Worm (Caenorhabditis elegans) whole organism, L4/young adult: Measurements from ENCODE around the gene frpr-19.

Source experiments
- W03F9.2 ChIP-seq: fragments of 150-350 bp; optimal IDR thresholded peaks from 2 replicates; lab custom pipeline; 2014; ENCODE audit warnings: missing biosample characterization, missing genetic modification characterization
- dao-5 ChIP-seq: sonication (generic microtip); optimal IDR thresholded peaks from 2 replicates; lab custom pipeline; 2016; ENCODE audit warnings: missing genotype, missing genetic modification characterization, moderate library complexity, missing compliant biosample characterization
- him-1 ChIP-seq: sonication (generic microtip); optimal IDR thresholded peaks from 2 replicates; lab custom pipeline; 2016; ENCODE audit warnings: missing genotype, missing genetic modification reagents, missing genetic modification characterization, missing compliant biosample characterization

The frpr-19 gene

DNA sequence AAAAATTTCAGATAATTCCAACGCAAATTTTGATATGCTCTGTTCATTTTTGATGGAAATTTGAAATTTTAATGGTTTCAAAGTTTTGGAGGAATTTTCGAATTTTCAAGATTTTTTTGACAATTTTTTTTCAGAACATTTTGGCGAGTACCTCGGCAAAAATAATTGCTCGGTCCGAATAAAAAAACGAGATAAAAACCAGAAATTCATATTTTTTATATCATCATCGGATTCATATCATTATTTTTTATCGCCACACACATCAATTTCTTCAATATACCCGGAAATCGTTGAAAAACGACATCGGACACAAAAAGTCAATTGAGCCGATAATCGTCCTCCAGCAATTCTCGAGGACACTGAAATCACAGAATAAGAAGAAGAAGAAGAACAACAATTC, 10.3 kb upstream of the frpr-19 start:
- no peak for TF ChIP-seq dao-5
- no peak for TF ChIP-seq W03F9.2 (tag; lab: Kevin White, UChicago)
- no peak for TF ChIP-seq him-1 (tag; lab: Kevin White, UChicago)

DNA sequence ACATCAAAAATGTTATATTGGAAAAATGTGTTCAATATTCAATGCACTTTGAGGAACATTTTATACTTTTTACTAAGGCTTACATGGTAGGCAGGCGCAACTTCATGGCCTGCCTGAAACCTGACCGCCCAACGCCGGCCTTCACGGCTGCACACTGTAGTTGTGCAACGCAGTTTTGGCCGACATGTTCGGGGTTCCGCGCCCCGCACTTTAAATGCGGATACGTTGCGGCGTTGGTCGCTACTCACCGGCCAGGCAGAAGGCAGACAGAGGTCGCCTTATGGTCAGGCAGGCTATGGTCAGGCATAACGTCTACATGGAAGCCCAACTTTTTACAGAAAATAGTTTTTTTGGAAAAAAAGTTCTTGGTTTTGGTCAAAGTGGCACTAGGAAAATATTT, 9.2 kb upstream of the frpr-19 start:
- TF ChIP-seq W03F9.2 (tag; lab: Kevin White, UChicago) (no peak), dao-5 (no peak), him-1 (tag; lab: Kevin White, UChicago) (no peak)

DNA sequence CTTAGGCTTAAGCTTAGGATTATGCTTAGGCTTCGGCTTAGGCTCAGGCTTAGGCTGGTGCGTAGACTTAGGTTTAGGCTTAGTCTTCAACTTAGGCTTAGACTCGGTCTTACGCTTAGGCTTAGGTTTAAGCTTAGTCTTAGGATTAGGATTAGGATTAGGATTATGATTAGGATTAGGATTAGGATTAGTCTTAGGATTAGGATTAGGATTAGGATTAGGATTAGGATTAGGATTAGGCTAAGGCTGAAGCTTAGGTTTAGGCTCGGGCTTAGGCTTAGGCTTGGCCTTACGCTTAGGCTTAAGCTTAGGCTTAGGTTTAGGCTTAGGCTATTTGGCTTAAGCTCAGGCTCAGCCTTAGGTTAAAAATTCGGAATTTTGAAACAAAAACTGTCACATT, 3.7 kb upstream of the frpr-19 start:
- TF ChIP-seq W03F9.2 (tag; lab: Kevin White, UChicago) (no peak), him-1 (tag; lab: Kevin White, UChicago) (no peak), dao-5 (no peak)

DNA sequence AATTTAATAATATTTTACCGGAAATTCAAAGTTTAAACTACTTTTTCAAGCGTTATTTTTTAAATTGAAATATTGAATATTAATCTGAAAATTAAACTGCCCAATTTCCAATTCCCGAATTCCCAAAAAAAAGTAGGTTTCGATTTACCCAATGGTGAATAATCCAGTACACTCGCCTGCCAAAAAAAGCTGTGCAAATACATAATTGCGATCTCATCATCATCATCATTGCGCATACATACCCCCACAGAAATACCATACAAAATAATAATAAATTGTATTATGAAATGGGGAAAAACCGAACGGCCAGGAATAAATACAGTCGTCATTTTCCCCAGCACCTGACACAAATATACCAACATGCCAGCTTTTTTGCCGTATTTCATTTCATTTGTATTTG, 9.6 kb downstream of the frpr-19 start, which contains the start of gene Y41D4A.1:
Y41D4A.1 (plus strand) TSS at position 301 of the 400 bp plus-strand sequence.
- TF ChIP-seq W03F9.2 (tag; lab: Kevin White, UChicago) (no peak), him-1 (tag; lab: Kevin White, UChicago) (no peak), dao-5 (no peak)

DNA sequence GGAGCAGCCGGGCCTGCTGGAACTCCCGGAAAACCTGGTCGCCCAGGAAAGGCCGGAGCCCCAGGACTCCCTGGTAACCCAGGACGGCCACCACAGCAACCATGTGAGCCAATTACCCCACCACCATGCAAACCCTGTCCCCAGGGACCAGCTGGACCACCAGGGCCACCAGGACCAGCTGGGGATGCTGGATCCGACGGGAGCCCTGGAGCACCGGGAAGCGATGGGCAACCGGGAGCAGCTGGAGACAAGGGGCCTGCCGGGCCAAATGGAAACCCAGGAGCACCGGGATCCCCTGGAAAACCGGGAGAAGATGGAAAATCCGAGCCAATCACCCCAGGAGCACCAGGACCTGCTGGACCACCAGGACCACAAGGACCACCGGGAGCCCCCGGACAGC, 12.4 kb downstream of the frpr-19 start:
- TF ChIP-seq him-1 (tag; lab: Kevin White, UChicago) (no peak), W03F9.2 (tag; lab: Kevin White, UChicago) (no peak)

DNA sequence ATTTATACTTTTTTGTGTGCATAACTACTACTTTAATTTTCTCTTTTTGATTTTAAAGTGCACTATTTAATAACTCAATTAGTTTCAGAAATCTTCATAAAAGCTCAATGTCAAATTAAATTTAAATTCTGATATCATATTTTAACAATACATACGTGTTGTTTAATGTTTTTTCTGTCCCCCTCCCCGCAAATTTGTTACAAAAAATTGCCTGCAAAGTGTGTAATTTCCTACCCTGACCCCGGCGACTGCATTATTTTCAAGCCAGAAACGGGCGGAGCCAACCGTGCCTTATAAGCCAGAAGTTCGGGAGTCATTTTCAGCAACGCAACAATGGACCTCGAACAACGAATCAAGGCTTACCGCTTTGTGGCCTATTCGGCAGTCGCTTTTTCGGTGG, 13.2 kb downstream of the frpr-19 start, which contains the start of gene col-108:
col-108 (plus strand) TSS at position 301 of the 400 bp plus-strand sequence.
- TF ChIP-seq W03F9.2 (tag; lab: Kevin White, UChicago) (no peak), dao-5 (no peak), him-1 (tag; lab: Kevin White, UChicago) (no peak)

DNA sequence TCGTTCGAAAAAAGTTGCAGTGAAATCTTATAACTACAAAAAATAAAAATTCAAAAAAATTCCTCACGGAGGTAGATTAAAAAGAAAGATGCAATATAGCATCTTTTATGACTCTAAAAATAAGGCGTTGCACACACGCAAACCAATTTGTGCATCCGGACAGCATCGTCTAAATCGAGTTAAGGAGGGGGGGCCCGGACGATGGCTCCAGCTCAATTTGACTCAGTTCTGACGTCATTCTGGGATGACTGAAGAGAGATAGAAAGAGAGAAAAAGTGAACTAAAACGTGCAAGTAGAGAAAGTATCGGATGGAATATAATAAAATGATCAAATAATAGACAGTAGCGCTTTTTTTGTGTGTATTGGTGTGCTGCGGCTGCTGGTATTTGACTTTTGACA, 15.5 kb downstream of the frpr-19 start:
- TF ChIP-seq dao-5 = no peak
- TF ChIP-seq him-1 (tag; lab: Kevin White, UChicago) = peak; percentile 21

DNA sequence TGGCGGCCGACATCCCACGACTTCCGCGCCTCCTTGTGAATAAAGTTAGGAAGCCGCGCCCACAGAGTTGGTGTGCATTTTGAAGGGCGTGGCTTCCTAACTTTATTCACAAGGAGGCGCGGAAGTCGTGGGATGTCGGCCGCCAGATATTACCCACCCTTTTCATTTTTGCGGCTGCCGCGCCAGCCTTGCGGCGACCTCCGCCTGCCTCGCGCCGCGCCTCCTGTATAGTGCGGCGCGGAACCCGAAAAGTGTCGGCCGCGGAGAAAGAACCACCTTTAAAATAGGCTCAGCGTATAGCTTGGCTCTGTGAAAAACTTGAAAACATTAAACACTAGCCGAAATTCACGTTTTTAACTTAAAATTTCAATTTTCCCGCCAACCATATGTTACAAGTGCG, 18.0 kb downstream of the frpr-19 start:
- no peak for TF ChIP-seq him-1 (tag; lab: Kevin White, UChicago)

DNA sequence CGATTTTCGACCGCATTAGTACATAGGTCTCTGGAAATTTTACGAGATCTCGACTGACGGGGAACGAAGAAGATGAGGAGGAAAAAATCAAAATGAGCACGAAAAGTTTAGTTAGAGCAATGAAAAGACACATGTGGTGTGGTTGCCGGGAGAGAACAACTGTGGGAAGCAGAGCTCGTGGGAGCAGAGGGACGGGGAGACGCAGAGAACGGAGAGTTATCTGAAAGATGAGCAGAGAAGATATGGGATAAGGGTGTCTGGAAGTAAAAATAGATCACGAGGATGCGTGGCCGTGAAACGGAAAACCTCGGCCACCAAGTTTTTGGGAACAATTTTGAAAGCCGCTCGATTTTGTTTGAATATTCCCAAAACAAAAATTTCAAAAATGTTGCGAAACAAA, 19.9 kb downstream of the frpr-19 start, which contains the start of gene Y41D4A.7:
Y41D4A.7 (minus strand) TSS at position 18 of the 400 bp plus-strand sequence.
- TF ChIP-seq him-1 (tag; lab: Kevin White, UChicago) (no peak), W03F9.2 (tag; lab: Kevin White, UChicago) (no peak)

DNA sequence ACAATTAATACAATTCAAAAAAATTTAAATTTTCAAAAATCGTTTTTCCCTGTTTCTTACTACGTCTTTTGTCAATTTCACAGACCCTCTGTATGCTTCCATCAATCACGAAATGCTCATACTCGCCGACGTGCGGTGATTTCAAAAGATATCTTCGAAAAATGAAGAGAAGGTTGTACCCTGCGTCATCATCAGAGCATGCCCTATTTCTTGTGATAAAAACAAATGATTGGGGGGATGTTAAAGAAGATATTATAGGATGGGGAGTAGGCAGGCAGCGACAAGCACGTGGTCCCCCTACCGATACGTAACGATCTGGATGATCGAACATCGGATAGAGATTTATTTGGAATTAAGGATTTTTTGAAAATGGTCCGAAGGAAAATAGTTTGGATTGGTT, 22.9 kb downstream of the frpr-19 start:
- TF ChIP-seq W03F9.2 (tag; lab: Kevin White, UChicago) (no peak), him-1 (tag; lab: Kevin White, UChicago) (no peak), dao-5 (no peak)

DNA sequence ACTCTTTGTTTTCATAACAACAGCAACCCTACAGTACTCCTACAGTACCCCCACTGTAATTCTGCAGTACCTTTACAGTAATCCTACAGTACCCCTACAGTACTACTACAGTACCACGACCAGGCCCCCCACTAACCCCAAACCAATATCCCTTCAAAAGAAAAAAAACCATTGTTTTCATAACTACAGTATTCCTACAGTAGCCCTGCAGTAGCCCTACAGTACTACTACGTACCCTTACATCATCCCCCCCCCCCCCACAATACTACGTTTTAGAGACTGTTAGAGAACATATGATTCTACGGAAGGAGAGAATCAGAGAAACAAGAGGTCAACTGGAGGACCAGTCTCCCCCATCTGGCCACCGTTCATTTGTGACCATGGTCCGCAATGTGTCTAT, 28.0 kb downstream of the frpr-19 start, which contains the start of gene Y41D4A.3:
Y41D4A.3 (plus strand) TSS at position 301 of the 400 bp plus-strand sequence.
- TF ChIP-seq dao-5 (no peak), him-1 (tag; lab: Kevin White, UChicago) (no peak), W03F9.2 (tag; lab: Kevin White, UChicago) (no peak)

DNA sequence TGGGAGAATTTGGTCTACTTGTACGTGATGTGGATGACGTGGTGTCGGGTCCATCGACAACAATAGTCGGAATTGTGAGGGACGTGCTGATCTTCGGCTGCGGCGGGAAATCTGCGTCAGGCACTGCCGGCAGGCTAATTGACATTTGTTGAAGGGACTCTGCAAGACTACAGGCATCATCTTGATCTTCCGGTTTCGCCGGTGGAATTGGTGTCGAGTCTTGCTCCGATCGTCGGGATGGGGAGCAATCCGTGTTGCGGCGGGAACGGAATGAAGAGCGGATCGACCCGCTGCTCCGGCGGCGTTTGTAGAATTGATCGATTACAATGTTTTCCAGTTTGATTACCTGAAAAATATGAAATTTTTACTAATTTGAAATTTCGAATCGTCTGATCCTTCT, 29.0 kb downstream of the frpr-19 start:
- no peak for TF ChIP-seq dao-5
- no peak for TF ChIP-seq W03F9.2 (tag; lab: Kevin White, UChicago)
- TF ChIP-seq him-1 (tag; lab: Kevin White, UChicago) = no peak

DNA sequence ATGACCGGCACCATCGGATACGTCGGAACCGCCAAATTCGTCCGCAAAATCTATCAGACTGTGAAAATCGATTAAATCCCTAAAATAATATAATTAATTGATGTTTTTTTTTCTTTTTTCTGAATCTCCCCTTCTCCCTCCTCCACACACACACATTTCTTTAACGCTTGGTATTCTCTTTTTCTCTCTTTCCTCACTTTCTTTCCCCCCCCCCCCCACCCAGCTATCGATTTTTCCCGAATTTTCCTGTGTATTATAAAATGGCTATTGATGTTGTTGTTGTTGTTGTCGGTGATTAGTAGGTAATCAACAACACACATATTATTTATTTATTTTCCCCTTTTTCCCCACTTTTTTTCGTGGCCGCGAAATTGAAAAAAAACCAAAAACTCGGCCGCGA, 30.2 kb downstream of the frpr-19 start:
- TF ChIP-seq him-1 (tag; lab: Kevin White, UChicago) (no peak), W03F9.2 (tag; lab: Kevin White, UChicago) (no peak)

DNA sequence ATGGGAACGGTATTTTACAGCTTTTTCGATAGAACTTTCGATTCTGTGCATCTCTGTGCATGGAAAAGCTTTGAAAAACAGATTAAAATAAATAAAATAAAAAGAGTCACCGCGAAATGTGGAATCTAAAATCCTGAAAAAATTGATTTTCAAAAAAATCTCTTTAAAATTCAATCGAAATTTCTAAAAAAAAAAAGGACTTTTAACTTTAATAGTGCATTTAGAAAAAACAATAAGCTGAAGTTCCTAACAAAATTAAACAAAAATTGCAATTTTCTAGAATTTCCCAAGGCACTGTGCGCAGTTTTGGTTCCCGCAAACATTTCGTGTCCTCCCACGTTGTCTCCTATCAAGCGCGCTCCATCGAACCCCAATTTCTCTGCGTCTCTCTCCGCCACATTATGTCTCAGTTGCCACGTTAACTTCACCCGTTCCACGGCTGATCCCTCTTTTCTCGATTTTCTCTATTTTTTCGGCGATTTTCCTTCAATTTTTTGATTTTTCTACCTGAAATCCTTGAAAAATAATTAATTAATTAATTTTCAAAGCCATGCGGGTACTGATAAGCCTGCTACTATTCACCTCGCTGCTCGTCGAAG, 35.9 kb downstream of the frpr-19 start, which contains the start of the genes Y41D4A.6 and Y41D4A.4:
Y41D4A.6 (minus strand) TSS at position 51 of the 599 bp plus-strand sequence.
Y41D4A.4 (plus strand) TSS at position 549 of the 599 bp plus-strand sequence.
- TF ChIP-seq W03F9.2 (tag; lab: Kevin White, UChicago) (peak; percentile 82), dao-5 (no peak), him-1 (tag; lab: Kevin White, UChicago) (peak; percentile 76)
